Fruit fly (Drosophila melanogaster) whole organism: ENCODE measurements around the gene CG12204.

ENCODE experiments used
- CG8478 ChIP-seq: fragments of >200 bp; optimal IDR thresholded peaks from 2 replicates; lab custom pipeline; 2018; ENCODE audit warnings: inconsistent platforms
- Dll ChIP-seq: fragments of >200 bp; optimal IDR thresholded peaks from 2 replicates; lab custom pipeline; 2017
- EcR ChIP-seq, 2 experiments: fragments of >200 bp; optimal IDR thresholded peaks; 2 replicates each; lab custom pipeline; 2017; ENCODE audit warnings: missing biosample characterization in 2 of 2, missing genetic modification characterization in 2 of 2, missing genetic modification reagents in 2 of 2
- pan ChIP-seq: fragments of >200 bp; optimal IDR thresholded peaks from 2 replicates; lab custom pipeline; 2017
- psq ChIP-seq: fragments of >200 bp; optimal IDR thresholded peaks from 2 replicates; lab custom pipeline; 2017
- usp ChIP-seq: fragments of >200 bp; optimal IDR thresholded peaks from 2 replicates; lab custom pipeline; 2017; ENCODE audit warnings: missing biosample characterization, missing genetic modification characterization, mixed read lengths

- TF ChIP-seq Dll (no peak), usp (GFP tag; lab: Kevin White, UChicago) (no peak), psq (lab: Kevin White, UChicago) (no peak), pan (lab: Kevin White, UChicago) (no peak), EcR (GFP tag; optimal IDR thresholded peaks at IDR 0.05; lab: Kevin White, UChicago) (no peak), CG8478 (lab: Kevin White, UChicago) (no peak)
These were observed 16.0 kb upstream of the CG12204 start for dm6 chrX:19510204-19510603.
